Fruit fly (Drosophila melanogaster): ENCODE data around the gene Lim1.
A peak's percentile ranks its signal among the peaks of the same experiment; 100 is the strongest.

The Lim1 gene

dm6 chrX:8822294-8822693 lies 16.7 kb upstream of the Lim1 start:
- TF ChIP-seq Dll (optimal IDR thresholded peaks at IDR 0.05), result no peak
- no peak for TF ChIP-seq psq (optimal IDR thresholded peaks at IDR 0.05)
- TF ChIP-seq EcR (GFP tag; optimal IDR thresholded peaks at IDR 0.05), result no peak
- TF ChIP-seq CG8478 (optimal IDR thresholded peaks at IDR 0.05), result no peak
- TF ChIP-seq usp (GFP tag; optimal IDR thresholded peaks at IDR 0.05), result no peak
- TF ChIP-seq pan (optimal IDR thresholded peaks at IDR 0.05), result no peak

- TF ChIP-seq pan (optimal IDR thresholded peaks at IDR 0.05) (no peak), CG8478 (optimal IDR thresholded peaks at IDR 0.05) (no peak), Dll (optimal IDR thresholded peaks at IDR 0.05) (no peak), usp (GFP tag; optimal IDR thresholded peaks at IDR 0.05) (no peak), psq (optimal IDR thresholded peaks at IDR 0.05) (no peak), EcR (GFP tag; optimal IDR thresholded peaks at IDR 0.05) (no peak)
Measured at dm6 chrX:8807282-8807681, 1.7 kb upstream of the Lim1 start.

- no peak for TF ChIP-seq usp (GFP tag; optimal IDR thresholded peaks at IDR 0.05)
- peak; percentile 65 for TF ChIP-seq CG8478 (optimal IDR thresholded peaks at IDR 0.05)
Measured at dm6 chrX:8806561-8807190, 1.1 kb upstream of the Lim1 start.

- TF ChIP-seq psq (optimal IDR thresholded peaks at IDR 0.05), result no peak
- no peak for TF ChIP-seq CG8478 (optimal IDR thresholded peaks at IDR 0.05)
- no peak for TF ChIP-seq usp (GFP tag; optimal IDR thresholded peaks at IDR 0.05)
- TF ChIP-seq EcR (GFP tag; optimal IDR thresholded peaks at IDR 0.05), result no peak
- TF ChIP-seq pan (optimal IDR thresholded peaks at IDR 0.05), result no peak
- TF ChIP-seq Dll (optimal IDR thresholded peaks at IDR 0.05), result no peak
Measured at dm6 chrX:8800235-8800771, 5.3 kb downstream of the Lim1 start.

dm6 chrX:8798330-8798729 lies 7.3 kb downstream of the Lim1 start:
- TF ChIP-seq pan (optimal IDR thresholded peaks at IDR 0.05) (no peak), EcR (GFP tag; optimal IDR thresholded peaks at IDR 0.05) (no peak), usp (GFP tag; optimal IDR thresholded peaks at IDR 0.05) (no peak), psq (optimal IDR thresholded peaks at IDR 0.05) (no peak), CG8478 (optimal IDR thresholded peaks at IDR 0.05) (no peak), Dll (optimal IDR thresholded peaks at IDR 0.05) (no peak)

- TF ChIP-seq usp (GFP tag; optimal IDR thresholded peaks at IDR 0.05) (no peak), Dll (optimal IDR thresholded peaks at IDR 0.05) (no peak), psq (optimal IDR thresholded peaks at IDR 0.05) (no peak), CG8478 (optimal IDR thresholded peaks at IDR 0.05) (no peak), pan (optimal IDR thresholded peaks at IDR 0.05) (no peak), EcR (GFP tag; optimal IDR thresholded peaks at IDR 0.05) (no peak)
Measured at dm6 chrX:8795387-8796195, 10.0 kb downstream of the Lim1 start.

dm6 chrX:8792927-8793326 lies 12.7 kb downstream of the Lim1 start:
- no peak for TF ChIP-seq Dll (optimal IDR thresholded peaks at IDR 0.05)
- TF ChIP-seq CG8478 (optimal IDR thresholded peaks at IDR 0.05), result no peak
- no peak for TF ChIP-seq EcR (GFP tag; optimal IDR thresholded peaks at IDR 0.05)
- TF ChIP-seq usp (GFP tag; optimal IDR thresholded peaks at IDR 0.05), result no peak
- no peak for TF ChIP-seq psq (optimal IDR thresholded peaks at IDR 0.05)
- TF ChIP-seq pan (optimal IDR thresholded peaks at IDR 0.05), result no peak

dm6 chrX:8785710-8786109 lies 19.9 kb downstream of the Lim1 start:
- TF ChIP-seq pan (optimal IDR thresholded peaks at IDR 0.05), result no peak
- TF ChIP-seq psq (optimal IDR thresholded peaks at IDR 0.05), result no peak
- no peak for TF ChIP-seq EcR (GFP tag; optimal IDR thresholded peaks at IDR 0.05)
- TF ChIP-seq Dll (optimal IDR thresholded peaks at IDR 0.05), result no peak
- no peak for TF ChIP-seq CG8478 (optimal IDR thresholded peaks at IDR 0.05)
- TF ChIP-seq usp (GFP tag; optimal IDR thresholded peaks at IDR 0.05), result no peak

- TF ChIP-seq usp (GFP tag; optimal IDR thresholded peaks at IDR 0.05) (no peak), pan (optimal IDR thresholded peaks at IDR 0.05) (no peak), EcR (GFP tag; optimal IDR thresholded peaks at IDR 0.05) (no peak), Dll (optimal IDR thresholded peaks at IDR 0.05) (no peak), psq (optimal IDR thresholded peaks at IDR 0.05) (no peak), CG8478 (optimal IDR thresholded peaks at IDR 0.05) (no peak)
Measured at dm6 chrX:8780735-8781134, 24.9 kb downstream of the Lim1 start.

- TF ChIP-seq psq (optimal IDR thresholded peaks at IDR 0.05) (no peak), usp (GFP tag; optimal IDR thresholded peaks at IDR 0.05) (no peak), EcR (GFP tag; optimal IDR thresholded peaks at IDR 0.05) (no peak), pan (optimal IDR thresholded peaks at IDR 0.05) (no peak), Dll (optimal IDR thresholded peaks at IDR 0.05) (no peak), CG8478 (optimal IDR thresholded peaks at IDR 0.05) (no peak)
Measured at dm6 chrX:8776790-8777478, 28.7 kb downstream of the Lim1 start.

dm6 chrX:8774957-8775356 lies 30.6 kb downstream of the Lim1 start:
- no peak for TF ChIP-seq usp (GFP tag; optimal IDR thresholded peaks at IDR 0.05)
- no peak for TF ChIP-seq Dll (optimal IDR thresholded peaks at IDR 0.05)
- no peak for TF ChIP-seq pan (optimal IDR thresholded peaks at IDR 0.05)
- TF ChIP-seq psq (optimal IDR thresholded peaks at IDR 0.05), result no peak
- no peak for TF ChIP-seq CG8478 (optimal IDR thresholded peaks at IDR 0.05)
- no peak for TF ChIP-seq EcR (GFP tag; optimal IDR thresholded peaks at IDR 0.05)

dm6 chrX:8774012-8774411 lies 31.6 kb downstream of the Lim1 start:
- TF ChIP-seq EcR (GFP tag; optimal IDR thresholded peaks at IDR 0.05) (no peak), usp (GFP tag; optimal IDR thresholded peaks at IDR 0.05) (no peak), CG8478 (optimal IDR thresholded peaks at IDR 0.05) (no peak), psq (optimal IDR thresholded peaks at IDR 0.05) (no peak), pan (optimal IDR thresholded peaks at IDR 0.05) (no peak), Dll (optimal IDR thresholded peaks at IDR 0.05) (no peak)

Measured in whole organism.